Worm (Caenorhabditis elegans): ENCODE measurements around the gene K02F3.12.

K02F3.12 gene

DNA sequence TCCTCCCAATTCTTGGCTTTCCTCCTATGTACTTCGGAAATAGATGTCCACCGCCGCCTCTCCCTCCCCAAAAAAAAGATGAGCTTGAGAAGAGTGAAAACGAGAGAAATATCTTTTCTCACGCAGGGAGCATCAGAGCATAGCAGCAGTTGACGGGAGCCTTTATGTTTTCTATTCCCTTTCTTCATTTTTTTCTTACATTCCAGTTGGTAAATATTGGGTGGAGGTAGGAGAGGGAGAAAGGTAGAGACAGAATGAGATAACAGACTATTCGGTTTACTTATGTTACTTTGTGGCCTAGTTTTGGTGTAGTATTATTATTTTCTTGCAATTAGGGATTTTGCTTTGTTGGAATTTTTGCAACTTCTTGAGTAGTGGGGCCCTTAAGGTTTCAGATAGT, 11.8 kb upstream of the K02F3.12 start:
- TF ChIP-seq lin-40 (tag; optimal IDR thresholded peaks at IDR 0.05) (no peak), akir-1 (GFP tag; optimal IDR thresholded peaks at IDR 0.05) (no peak), pbrm-1 (GFP tag; IDR thresholded peaks at IDR 0.05) (no peak), rcor-1 (GFP tag; IDR thresholded peaks at IDR 0.05) (no peak), ztf-25 (GFP tag; IDR thresholded peaks at IDR 0.05) (no peak), D2030.7 (GFP tag; IDR thresholded peaks at IDR 0.05) (no peak), aptf-3 (GFP tag; IDR thresholded peaks at IDR 0.05) (no peak)

DNA sequence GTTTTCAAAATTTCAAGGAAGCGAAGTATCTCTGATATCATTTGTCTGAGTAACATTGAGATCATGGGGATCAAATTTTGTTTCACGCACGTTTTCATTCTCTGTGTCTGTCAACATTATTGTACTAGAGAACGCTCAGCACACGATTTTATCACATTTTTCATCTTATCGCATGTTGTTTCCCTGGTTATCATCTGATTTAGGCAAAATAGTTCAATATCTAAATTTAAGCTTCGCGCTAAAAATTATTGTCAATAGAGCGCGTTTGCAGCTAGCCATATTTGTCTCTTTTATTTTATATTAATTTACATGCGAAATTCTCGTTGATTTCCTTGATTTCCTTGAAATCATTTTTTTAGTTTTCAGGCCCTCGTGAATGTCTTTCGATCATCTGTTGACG, 10.9 kb upstream of the K02F3.12 start, which contains the start of gene K02F3.2:
Gene K02F3.2, plus strand, starts transcription at position 357 of the 400 bp plus-strand sequence.
- peak; percentile 57 for TF ChIP-seq efl-1 (GFP tag; optimal IDR thresholded peaks at IDR 0.05)
- no peak for TF ChIP-seq Y79H2A.3 (GFP tag; conservative IDR thresholded peaks at IDR 0.05)
- peak; percentile 70 for TF ChIP-seq lin-54 (GFP tag; optimal IDR thresholded peaks at IDR 0.05)
- TF ChIP-seq cebp-1 (GFP tag; IDR thresholded peaks at IDR 0.05) = no peak
- TF ChIP-seq cebp-1 (tag; optimal IDR thresholded peaks at IDR 0.05) = peak; percentile 30
- no peak for TF ChIP-seq nfya-1 (tag; optimal IDR thresholded peaks at IDR 0.05; ENCODE audit: borderline replicate concordance, insufficient read depth)
- TF ChIP-seq nhr-120 (GFP tag; IDR thresholded peaks at IDR 0.05) = no peak
- no peak for TF ChIP-seq dpl-1 (GFP tag; optimal IDR thresholded peaks at IDR 0.05)
- no peak for TF ChIP-seq ceh-100 (GFP tag; IDR thresholded peaks at IDR 0.05)
- no peak for TF ChIP-seq hlh-26 (GFP tag; conservative IDR thresholded peaks at IDR 0.05)
- TF ChIP-seq lin-35 (GFP tag; optimal IDR thresholded peaks at IDR 0.05) = peak in 1 of 3 experiments; percentile 68
- peak; percentile 50 for TF ChIP-seq lin-40 (tag; optimal IDR thresholded peaks at IDR 0.05)
- TF ChIP-seq mcd-1 (GFP tag; IDR thresholded peaks at IDR 0.05) = peak; percentile 91
- TF ChIP-seq K12H6.12 (tag; optimal IDR thresholded peaks at IDR 0.05) = no peak
- TF ChIP-seq tbp1 (GFP tag; optimal IDR thresholded peaks at IDR 0.05) = peak; percentile 29
- TF ChIP-seq ztf-26 (tag; optimal IDR thresholded peaks at IDR 0.05) = peak; percentile 39
- no peak for TF ChIP-seq Y53F4B.3 (GFP tag; IDR thresholded peaks at IDR 0.05)
- peak; percentile 48 for TF ChIP-seq nhr-80 (tag; optimal IDR thresholded peaks at IDR 0.05)
- no peak for TF ChIP-seq fkh-3 (tag; optimal IDR thresholded peaks at IDR 0.05)
- no peak for TF ChIP-seq hrde-1 (tag; optimal IDR thresholded peaks at IDR 0.05; ENCODE audit: borderline replicate concordance)
- no peak for TF ChIP-seq tbx-9 (tag; optimal IDR thresholded peaks at IDR 0.05; ENCODE audit: borderline replicate concordance)
- peak; percentile 12 for TF ChIP-seq attf-5 (GFP tag; optimal IDR thresholded peaks at IDR 0.05)

DNA sequence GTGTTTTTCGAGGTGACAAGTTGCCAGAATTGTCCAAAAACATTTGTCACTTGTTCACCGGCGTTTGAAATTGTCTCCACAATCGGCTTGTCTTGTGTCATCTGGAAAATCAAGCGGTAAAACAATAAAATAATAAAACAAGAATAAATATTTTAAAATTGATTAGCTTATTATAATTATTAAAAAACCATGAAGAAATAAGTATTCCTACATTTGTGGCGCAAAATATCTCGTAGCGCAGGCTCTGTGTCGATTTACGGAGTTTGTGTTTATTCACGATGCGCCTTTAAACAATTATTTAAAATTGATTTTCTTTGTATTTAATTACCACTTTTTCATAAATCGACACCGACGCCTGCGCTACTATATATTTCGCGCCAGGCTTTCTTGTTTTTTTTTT, 4.1 kb upstream of the K02F3.12 start, which contains the start of gene moma-1:
Gene moma-1, minus strand, starts transcription at position 101 of the 400 bp plus-strand sequence.
- TF ChIP-seq ztf-25 (GFP tag; IDR thresholded peaks at IDR 0.05) (no peak), bed-2 (GFP tag; IDR thresholded peaks at IDR 0.05) (no peak), snpc-3.4 (tag; optimal IDR thresholded peaks at IDR 0.05) (peak; percentile 35), Y53G8AR.9 (GFP tag; conservative IDR thresholded peaks at IDR 0.05) (no peak), tbp1 (GFP tag; optimal IDR thresholded peaks at IDR 0.05) (no peak), egrh-3 (GFP tag; IDR thresholded peaks at IDR 0.05) (no peak), F57C9.4 (tag; optimal IDR thresholded peaks at IDR 0.05) (no peak), hmg-1.2 (GFP tag; IDR thresholded peaks at IDR 0.05) (no peak), madf-6 (GFP tag; IDR thresholded peaks at IDR 0.05) (peak; percentile 14; the same call in 1 of the 2 replicates), lin-54 (GFP tag; optimal IDR thresholded peaks at IDR 0.05) (no peak), snpc-1.3 (tag; optimal IDR thresholded peaks at IDR 0.05; ENCODE audit: insufficient read depth) (no peak), ceh-79 (tag; optimal IDR thresholded peaks at IDR 0.05) (peak; percentile 10), ztf-26 (tag; optimal IDR thresholded peaks at IDR 0.05) (no peak), nfya-1 (tag; optimal IDR thresholded peaks at IDR 0.05; ENCODE audit: borderline replicate concordance, insufficient read depth) (no peak), madf-10 (tag; optimal IDR thresholded peaks at IDR 0.05) (no peak), snpc-4 (GFP tag; optimal IDR thresholded peaks at IDR 0.05) (no peak), snpc-4 (tag; optimal IDR thresholded peaks at IDR 0.05) (no peak), efl-1 (GFP tag; optimal IDR thresholded peaks at IDR 0.05) (peak; percentile 27), ceh-27 (GFP tag; optimal IDR thresholded peaks at IDR 0.05) (no peak)

Data from whole organism, young adult.